Worm (Caenorhabditis elegans) whole organism, midembryonic: Measurements from ENCODE around the gene npp-18.
"Not testable (repeated sequence)": the region's sequence is repeated elsewhere in the genome, so short reads cannot be mapped to it uniquely, and the experiment has no call there.

Source experiments
- flt-1 ChIP-seq: fragments of 200-800 bp; sonication (Bioruptor generic); IDR thresholded peaks from 2 replicates; pipeline ENCODE4 v1.3.6; 2022; ENCODE audit warnings: missing genetic modification characterization, missing compliant biosample characterization
- ref-1 ChIP-seq: fragments of 200-800 bp; sonication (Bioruptor generic); conservative IDR thresholded peaks from 2 replicates; pipeline ENCODE4 v1.3.6; 2022; ENCODE audit warnings: missing genetic modification reagents, missing genetic modification characterization, missing compliant biosample characterization

ce11 chrIII:13292971-13293514 is 3.6 kb upstream of the npp-18 start, which contains the start of gene set-25:
- peak; percentile 67 for TF ChIP-seq flt-1
- TF ChIP-seq ref-1 = not testable (repeated sequence)
